Fruit fly (Drosophila melanogaster): ENCODE data around the gene CG31176.

DNA sequence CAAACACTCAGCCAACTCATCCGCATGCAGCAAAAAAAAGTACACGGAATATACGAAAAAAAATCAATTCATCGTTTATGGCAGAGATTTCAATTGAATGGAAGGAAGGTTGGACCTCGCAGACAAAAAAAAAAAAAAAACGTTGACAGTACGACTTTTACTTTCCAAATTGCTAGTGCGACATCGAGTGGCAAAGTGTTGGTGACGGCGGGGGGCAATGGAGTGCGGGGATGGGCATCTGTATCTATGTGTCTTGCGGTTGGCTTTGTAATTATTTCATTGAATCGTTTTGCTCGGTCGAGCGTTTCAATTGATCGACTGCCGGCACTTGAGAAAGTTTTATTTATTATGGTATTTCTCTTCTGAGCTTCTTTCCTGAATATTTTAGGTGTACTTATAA, 17.9 kb downstream of the CG31176 start:
- no peak for TF ChIP-seq insv (optimal IDR thresholded peaks at IDR 0.05)
- TF ChIP-seq ttk (optimal IDR thresholded peaks at IDR 0.05) = no peak

Measured in Kc167 (cell line).